Fruit fly (Drosophila melanogaster): ENCODE results near the gene CG12985.

The CG12985 gene

DNA sequence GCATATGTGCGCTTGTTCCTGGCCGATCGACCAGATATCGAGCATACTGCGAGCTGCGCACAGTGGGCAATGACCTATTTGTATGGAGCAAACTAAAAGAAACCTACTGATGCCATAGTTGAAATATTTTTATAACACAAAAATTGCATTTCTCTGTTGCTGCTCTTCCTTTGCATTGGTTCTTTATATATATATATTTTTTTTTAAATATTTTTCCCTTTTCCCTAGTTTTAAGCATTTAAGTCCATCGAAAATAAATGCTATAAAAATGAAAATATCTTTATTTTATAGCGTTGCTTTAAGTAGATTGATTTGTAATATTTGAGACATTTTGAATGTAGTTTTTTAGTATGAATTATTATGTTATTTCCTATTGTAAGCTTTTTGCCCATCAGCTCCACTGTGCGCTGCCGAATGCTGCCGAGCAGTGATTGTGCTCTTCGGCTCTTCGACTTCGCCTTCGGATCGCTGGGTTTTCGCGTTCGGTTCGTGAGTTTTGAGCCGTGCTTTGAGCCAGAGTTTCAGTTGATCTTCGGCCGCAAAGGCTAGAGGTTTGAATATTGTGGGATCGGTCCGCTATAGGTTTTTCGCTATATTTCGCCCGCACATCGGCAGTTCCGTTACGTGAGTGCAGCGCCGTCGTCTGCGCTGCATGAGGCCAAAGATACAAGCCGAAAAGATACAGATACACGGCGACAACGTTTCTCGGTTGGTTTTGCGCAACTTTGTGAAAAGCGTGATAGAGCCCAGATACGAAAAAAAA, 27.6 kb downstream of the CG12985 start, which contains the start of gene CG6847 (continued):
- TF ChIP-seq Vsx2 (GFP tag; optimal IDR thresholded peaks at IDR 0.05; ENCODE audit: partially characterized antibody), result no peak
- no peak for TF ChIP-seq Abd-B (GFP tag; optimal IDR thresholded peaks at IDR 0.05)
- no peak for TF ChIP-seq usp (GFP tag; optimal IDR thresholded peaks at IDR 0.05)
- TF ChIP-seq dl (GFP tag; optimal IDR thresholded peaks at IDR 0.05; ENCODE audit: insufficient read depth in 1 of 2, partially characterized antibody in 2 of 2), result no peak
- peak; percentile 69 for TF ChIP-seq HLH106 (tag; optimal IDR thresholded peaks at IDR 0.05)
- TF ChIP-seq fru (GFP tag; optimal IDR thresholded peaks at IDR 0.05), result peak; percentile 67
- TF ChIP-seq GATAd (GFP tag; optimal IDR thresholded peaks at IDR 0.05), result no peak
- TF ChIP-seq brk (GFP tag; optimal IDR thresholded peaks at IDR 0.05), result no peak
- TF ChIP-seq pan (optimal IDR thresholded peaks at IDR 0.05), result no peak
- no peak for TF ChIP-seq CrebA (GFP tag; optimal IDR thresholded peaks at IDR 0.05; ENCODE audit: borderline replicate concordance)
- no peak for TF ChIP-seq jim (GFP tag; optimal IDR thresholded peaks at IDR 0.05)
- peak in 1 of 2 experiments; percentile 64 for TF ChIP-seq foxo (GFP tag; optimal IDR thresholded peaks at IDR 0.05)
- TF ChIP-seq Myc (optimal IDR thresholded peaks at IDR 0.05), result no peak

DNA sequence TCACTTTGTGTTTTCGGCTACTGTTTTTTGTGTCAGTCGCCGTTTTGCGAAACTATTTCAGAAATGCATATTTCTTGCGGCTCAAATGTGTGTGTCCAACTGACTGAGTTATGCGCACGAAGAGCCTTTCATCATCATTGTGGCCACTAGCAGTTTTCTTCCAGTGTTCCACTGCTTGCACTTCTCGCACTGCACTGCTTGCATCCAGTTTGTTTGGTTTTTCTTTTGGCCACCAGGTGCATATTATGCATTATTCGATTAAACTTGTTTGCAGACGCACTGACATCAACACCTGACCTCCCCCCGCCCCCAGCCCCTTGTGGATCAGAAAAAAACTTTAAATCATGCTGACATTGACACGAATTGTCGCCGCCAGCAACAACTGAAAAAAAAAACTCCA, 29.0 kb downstream of the CG12985 start:
- TF ChIP-seq CG9705 (GFP tag; optimal IDR thresholded peaks at IDR 0.05), result no peak
- TF ChIP-seq sage (GFP tag; optimal IDR thresholded peaks at IDR 0.05), result no peak
- TF ChIP-seq dsf (GFP tag; optimal IDR thresholded peaks at IDR 0.05; ENCODE audit: borderline replicate concordance), result no peak
- no peak for TF ChIP-seq brk (GFP tag; optimal IDR thresholded peaks at IDR 0.05)
- TF ChIP-seq N (GFP tag; optimal IDR thresholded peaks at IDR 0.05), result no peak

DNA sequence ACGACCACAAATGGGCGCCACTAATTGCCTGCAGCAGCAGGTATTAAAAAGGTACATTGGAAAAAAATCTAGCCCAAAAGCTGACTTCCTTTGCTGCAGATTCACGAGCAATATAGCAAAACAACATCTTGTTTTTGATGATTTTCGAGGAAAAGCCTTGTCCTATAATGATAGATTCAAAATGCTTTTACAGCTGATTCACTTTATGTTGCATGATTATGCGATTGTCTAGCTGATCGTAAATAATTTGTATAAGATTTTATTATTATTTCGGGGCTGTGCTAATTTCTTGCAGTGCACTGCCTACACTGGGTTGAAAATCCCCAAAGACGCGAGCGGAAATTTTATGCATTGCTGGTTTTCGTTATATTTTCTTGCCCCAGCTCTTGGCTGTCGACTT, 31.0 kb downstream of the CG12985 start:
- TF ChIP-seq N (GFP tag; optimal IDR thresholded peaks at IDR 0.05), result no peak
- no peak for TF ChIP-seq br (GFP tag; optimal IDR thresholded peaks at IDR 0.05)
- TF ChIP-seq fru (GFP tag; optimal IDR thresholded peaks at IDR 0.05), result peak; percentile 9
- TF ChIP-seq GATAd (GFP tag; optimal IDR thresholded peaks at IDR 0.05), result no peak
- TF ChIP-seq foxo (GFP tag; optimal IDR thresholded peaks at IDR 0.05), result peak in 1 of 2 experiments; percentile 5
- TF ChIP-seq rgr (GFP tag; optimal IDR thresholded peaks at IDR 0.05), result no peak
- peak; percentile 7 for TF ChIP-seq h (GFP tag; optimal IDR thresholded peaks at IDR 0.05)
- no peak for TF ChIP-seq CG32264 (GFP tag; optimal IDR thresholded peaks at IDR 0.05)
- TF ChIP-seq Myc (optimal IDR thresholded peaks at IDR 0.05), result no peak
- TF ChIP-seq brk (GFP tag; optimal IDR thresholded peaks at IDR 0.05), result no peak

DNA sequence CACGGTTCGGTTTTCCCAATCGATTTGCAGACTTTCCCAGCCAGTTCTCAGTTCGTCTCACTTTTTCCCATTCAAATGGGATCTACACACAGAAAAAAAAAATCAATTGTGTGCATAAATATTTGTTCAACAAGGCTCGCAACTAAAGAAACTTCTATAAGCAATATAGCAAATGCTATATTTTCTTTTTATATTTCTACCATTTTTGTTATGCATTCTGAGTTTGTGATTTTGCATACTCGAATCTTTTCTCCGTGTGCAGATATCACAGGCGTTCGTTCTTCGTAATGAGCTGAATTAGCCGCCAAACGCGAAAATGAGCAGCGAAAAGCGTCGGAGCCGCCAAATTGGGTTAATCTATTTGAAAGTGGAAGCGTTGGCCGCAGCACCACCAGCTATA, 32.4 kb downstream of the CG12985 start:
- TF ChIP-seq N (GFP tag; optimal IDR thresholded peaks at IDR 0.05) (no peak), rgr (GFP tag; optimal IDR thresholded peaks at IDR 0.05) (no peak), sage (GFP tag; optimal IDR thresholded peaks at IDR 0.05) (no peak), h (GFP tag; optimal IDR thresholded peaks at IDR 0.05) (no peak)

DNA sequence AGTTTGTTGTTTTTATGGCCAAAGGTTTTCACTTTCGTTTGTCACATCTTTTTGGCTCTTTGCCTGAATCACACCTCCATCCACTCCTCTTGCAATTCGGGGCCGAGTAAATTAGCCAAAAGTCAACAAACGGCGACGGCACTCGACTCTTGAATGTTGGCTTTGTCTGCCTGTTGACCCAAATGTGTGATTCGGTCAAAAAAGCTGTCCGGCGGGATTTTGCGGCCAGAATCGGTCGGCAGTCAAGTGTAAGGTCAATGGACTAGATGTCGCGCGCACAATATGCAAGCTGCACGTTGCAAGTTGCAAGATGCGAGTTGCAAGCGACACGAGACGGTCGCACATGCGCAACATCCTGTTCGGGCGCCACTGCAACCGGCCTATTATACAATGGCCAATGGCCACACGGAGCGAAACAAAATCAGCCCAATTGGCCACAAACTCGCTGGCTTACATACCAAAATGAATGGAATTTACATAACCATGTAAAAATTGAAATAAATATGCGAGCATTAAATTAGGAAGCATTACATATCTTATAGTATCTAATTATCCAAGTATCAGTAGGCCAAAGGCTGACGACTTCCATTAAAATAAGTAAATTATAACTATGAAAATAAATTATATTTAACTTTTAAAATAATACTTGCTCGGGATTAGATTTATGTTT, 34.2 kb downstream of the CG12985 start:
- no peak for TF ChIP-seq dl (GFP tag; optimal IDR thresholded peaks at IDR 0.05; ENCODE audit: insufficient read depth in 1 of 2, partially characterized antibody in 2 of 2)
- peak; percentile 65 for TF ChIP-seq Vsx2 (GFP tag; optimal IDR thresholded peaks at IDR 0.05; ENCODE audit: partially characterized antibody)

DNA sequence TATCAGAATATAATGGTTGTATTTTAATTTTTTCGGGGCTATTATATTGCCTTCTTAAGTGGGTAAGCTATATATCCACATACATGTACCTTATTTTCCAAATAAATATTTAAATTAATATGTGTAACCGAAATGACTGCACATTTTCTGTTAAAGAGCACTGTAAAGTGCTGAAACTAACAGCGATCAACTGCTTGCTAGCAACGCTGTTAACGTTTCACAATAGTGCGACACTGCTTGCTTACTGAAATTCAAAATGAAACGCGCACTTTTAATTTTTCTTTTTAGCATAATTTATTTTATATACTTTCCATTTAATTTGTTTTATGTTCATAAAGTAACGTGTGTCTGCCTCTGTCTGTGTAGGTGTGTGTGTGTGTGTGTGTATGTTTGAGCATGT, 40.5 kb downstream of the CG12985 start:
- no peak for TF ChIP-seq dsf (GFP tag; optimal IDR thresholded peaks at IDR 0.05; ENCODE audit: borderline replicate concordance)
- TF ChIP-seq dmrt93B (GFP tag; optimal IDR thresholded peaks at IDR 0.05), result no peak

Measured in whole organism, wandering third instar larva.